Worm (Caenorhabditis elegans): Measurements from ENCODE around the gene T10H9.1.

- TF ChIP-seq dao-5 (tag; optimal IDR thresholded peaks at IDR 0.05) (no peak), W03F9.2 (tag; optimal IDR thresholded peaks at IDR 0.05) (no peak)
These were observed 33.9 kb downstream of the T10H9.1 start for ce11 chrV:6683282-6683681.
